Worm (Caenorhabditis elegans) whole organism, young adult: ENCODE measurements around the gene C31B8.1.

Experiments used
- F49E8.2 ChIP-seq: sonication (generic microtip); optimal IDR thresholded peaks from 3 replicates; lab custom pipeline; 2017; ENCODE audit warnings: missing genetic modification characterization, mild to moderate bottlenecking, missing compliant biosample characterization, antibody characterized with exemption, moderate library complexity; ENCODE audit not compliant: insufficient read depth
- Y95B8A.8 ChIP-seq: fragments of 200-800 bp; sonication (Bioruptor generic); IDR thresholded peaks from 2 replicates; pipeline ENCODE4 v1.3.6; 2022; ENCODE audit warnings: missing genetic modification reagents, missing genetic modification characterization, missing compliant biosample characterization
- attf-3 ChIP-seq: fragments of 200-800 bp; sonication (Bioruptor generic); conservative IDR thresholded peaks from 2 replicates; pipeline ENCODE4 v1.3.6; 2022; ENCODE audit warnings: missing genetic modification reagents, missing genetic modification characterization, missing compliant biosample characterization
- ets-4 ChIP-seq: fragments of 200-800 bp; sonication (Bioruptor generic); optimal IDR thresholded peaks from 2 replicates; lab custom pipeline; 2018; ENCODE audit warnings: mild to moderate bottlenecking, missing genetic modification characterization, missing compliant biosample characterization
- fkh-3 ChIP-seq: sonication (generic microtip); optimal IDR thresholded peaks from 2 replicates; lab custom pipeline; 2016; ENCODE audit warnings: mild to moderate bottlenecking, missing genetic modification characterization, missing compliant biosample characterization
- lin-40 ChIP-seq: sonication (generic microtip); optimal IDR thresholded peaks from 2 replicates; lab custom pipeline; 2016; ENCODE audit warnings: missing genetic modification characterization, mild to moderate bottlenecking, missing compliant biosample characterization, missing genotype, missing genetic modification reagents
- lin-54 ChIP-seq: fragments of 200-800 bp; sonication (Bioruptor generic); optimal IDR thresholded peaks from 2 replicates; lab custom pipeline; 2018; ENCODE audit warnings: mild to moderate bottlenecking, missing genetic modification characterization, missing compliant biosample characterization
- mcd-1 ChIP-seq: fragments of 200-800 bp; sonication (Bioruptor generic); IDR thresholded peaks from 2 replicates; pipeline ENCODE4 v1.3.6; 2022; ENCODE audit warnings: missing genetic modification reagents, missing genetic modification characterization, missing compliant biosample characterization
- mes-4 ChIP-seq: sonication (generic microtip); optimal IDR thresholded peaks from 2 replicates; lab custom pipeline; 2016; ENCODE audit warnings: missing genotype, missing genetic modification characterization, missing compliant biosample characterization
- pbrm-1 ChIP-seq: fragments of 200-800 bp; sonication (Bioruptor generic); IDR thresholded peaks from 2 replicates; pipeline ENCODE4 v1.3.6; 2022; ENCODE audit warnings: missing genetic modification reagents, missing genetic modification characterization, missing compliant biosample characterization
- pha-4 ChIP-seq: fragments of 150-350 bp; sonication (generic microtip); optimal IDR thresholded peaks from 2 replicates; lab custom pipeline; 2014; ENCODE audit warnings: missing biosample characterization, missing genetic modification reagents, missing genetic modification characterization
- snpc-4 ChIP-seq, 5 experiments: fragments of 150-350 bp in 1 of 5; sonication (generic microtip) in 4 of 5; optimal IDR thresholded peaks; 2 replicates each; lab custom pipeline; 2014 to 2018; ENCODE audit warnings: missing genetic modification characterization in 5 of 5, missing biosample characterization in 3 of 5, antibody characterized with exemption in 2 of 5, mild to moderate bottlenecking in 2 of 5, missing compliant biosample characterization in 2 of 5, missing genotype in 2 of 5, moderate library complexity in 2 of 5, missing genetic modification reagents in 1 of 5
- somi-1 ChIP-seq: fragments of 200-800 bp; sonication (Bioruptor generic); optimal IDR thresholded peaks from 2 replicates; lab custom pipeline; 2018; ENCODE audit warnings: mild to moderate bottlenecking, missing genetic modification characterization, missing compliant biosample characterization
- unc-62 ChIP-seq: fragments of 150-350 bp; optimal IDR thresholded peaks from 2 replicates; lab custom pipeline; 2014; ENCODE audit warnings: missing biosample characterization, missing genetic modification reagents, missing genetic modification characterization

- TF ChIP-seq Y95B8A.8 (GFP tag; lab: Robert Waterston, UW) (no peak), mcd-1 (GFP tag; lab: Robert Waterston, UW) (no peak), snpc-4 (GFP tag; optimal IDR thresholded peaks at IDR 0.05; lab: Kevin White, UChicago) (no peak), snpc-4 (tag; optimal IDR thresholded peaks at IDR 0.05; lab: Kevin White, UChicago) (no peak), ets-4 (GFP tag; lab: Kevin White, UChicago) (no peak), somi-1 (GFP tag; lab: Kevin White, UChicago) (no peak), lin-54 (GFP tag; lab: Kevin White, UChicago) (no peak), pha-4 (tag; lab: Kevin White, UChicago) (no peak), pbrm-1 (GFP tag; lab: Robert Waterston, UW) (no peak), attf-3 (no peak), lin-40 (tag; lab: Kevin White, UChicago) (no peak), fkh-3 (tag; lab: Kevin White, UChicago) (no peak), F49E8.2 (tag; lab: Kevin White, UChicago) (no peak), unc-62 (no peak), mes-4 (tag; lab: Kevin White, UChicago) (no peak)
These were observed 10.1 kb downstream of the C31B8.1 start, which contains the start of gene srw-143 for ce11 chrV:2941405-2941804.
